Worm (Caenorhabditis elegans) whole organism, L1 larva: Measurements from ENCODE around the gene T03F7.7.
A peak's percentile ranks its signal among the peaks of the same experiment; 100 is the strongest.

Experiments
- F16B12.6 ChIP-seq: fragments of 150-350 bp; optimal IDR thresholded peaks from 2 replicates; lab custom pipeline; 2014; ENCODE audit warnings: missing biosample characterization, missing genetic modification characterization
- Y116A8C.19 ChIP-seq: sonication (generic microtip); optimal IDR thresholded peaks from 2 replicates; lab custom pipeline; 2016; ENCODE audit warnings: missing compliant biosample characterization, missing genetic modification characterization, borderline replicate concordance
- aha-1 ChIP-seq: fragments of 150-350 bp; optimal IDR thresholded peaks from 2 replicates; lab custom pipeline; 2014; ENCODE audit warnings: missing biosample characterization, missing genetic modification characterization
- aly-2 ChIP-seq: fragments of 150-350 bp; optimal IDR thresholded peaks from 2 replicates; lab custom pipeline; 2014; ENCODE audit warnings: missing biosample characterization, missing genetic modification characterization
- blmp-1 ChIP-seq: fragments of 150-350 bp; optimal IDR thresholded peaks from 2 replicates; lab custom pipeline; 2014; ENCODE audit warnings: missing biosample characterization, missing genetic modification characterization
- ceh-63 ChIP-seq: fragments of 200-800 bp; sonication (Bioruptor generic); optimal IDR thresholded peaks from 2 replicates; lab custom pipeline; 2018; ENCODE audit warnings: mild to moderate bottlenecking, missing genetic modification characterization, missing compliant biosample characterization
- ceh-82 ChIP-seq, 3 experiments: fragments of 150-350 bp in 1 of 3; sonication (generic microtip) in 2 of 3; optimal IDR thresholded peaks; 2 replicates each; lab custom pipeline; 2014 to 2017; ENCODE audit warnings: missing biosample characterization in 3 of 3, missing genetic modification characterization in 3 of 3
- ceh-88 ChIP-seq: fragments of 200-800 bp; sonication (Bioruptor generic); IDR thresholded peaks from 2 replicates; pipeline ENCODE4 v1.3.6; 2022; ENCODE audit warnings: missing genetic modification characterization, missing compliant biosample characterization
- ces-1 ChIP-seq: fragments of 150-350 bp; optimal IDR thresholded peaks from 2 replicates; lab custom pipeline; 2014; ENCODE audit warnings: missing biosample characterization, missing genetic modification reagents, missing genetic modification characterization
- efl-1 ChIP-seq, 4 experiments: fragments of 150-350 bp; optimal IDR thresholded peaks in 3 of 4; peaks in 1 of 4; 1 replicate in 1 of 4; 2 replicates in 3 of 4; lab custom pipeline; 2014; ENCODE audit warnings: missing biosample characterization in 2 of 4, missing genetic modification characterization in 2 of 4, missing genetic modification reagents in 2 of 4
- egl-13 ChIP-seq: sonication (generic microtip); optimal IDR thresholded peaks from 2 replicates; lab custom pipeline; 2016; ENCODE audit warnings: missing genotype, missing genetic modification reagents, missing genetic modification characterization, missing compliant biosample characterization
- egl-27 ChIP-seq, 2 experiments: fragments of 150-350 bp in 1 of 2; sonication (generic microtip); optimal IDR thresholded peaks; 3 replicates each; lab custom pipeline; 2017 to 2018; ENCODE audit warnings: missing biosample characterization in 2 of 2, missing genetic modification characterization in 2 of 2, missing genetic modification reagents in 2 of 2
- elt-2 ChIP-seq: sonication (generic microtip); optimal IDR thresholded peaks from 2 replicates; lab custom pipeline; 2016; ENCODE audit warnings: missing genetic modification characterization, mild to moderate bottlenecking, inconsistent platforms, missing compliant biosample characterization, missing genetic modification reagents
- elt-3 ChIP-seq, 6 experiments: fragments of 150-350 bp in 1 of 6; sonication (generic microtip); optimal IDR thresholded peaks; 2 replicates each; lab custom pipeline; 2017 to 2018; ENCODE audit warnings: missing biosample characterization in 6 of 6, missing genetic modification characterization in 6 of 6, inconsistent platforms in 1 of 6
- fkh-4 ChIP-seq: sonication (generic microtip); optimal IDR thresholded peaks from 2 replicates; lab custom pipeline; 2016; ENCODE audit warnings: missing compliant biosample characterization, missing genetic modification characterization, borderline replicate concordance
- fkh-8 ChIP-seq: sonication (generic microtip); optimal IDR thresholded peaks from 2 replicates; lab custom pipeline; 2016; ENCODE audit warnings: mild to moderate bottlenecking, missing genetic modification characterization, missing compliant biosample characterization
- fos-1 ChIP-seq: fragments of 150-350 bp; optimal IDR thresholded peaks from 2 replicates; lab custom pipeline; 2014; ENCODE audit warnings: missing biosample characterization, missing genetic modification characterization
- grh-1 ChIP-seq: fragments of 200-800 bp; sonication (Bioruptor generic); IDR thresholded peaks from 2 replicates; pipeline ENCODE4 v1.3.6; 2022; ENCODE audit warnings: missing genetic modification reagents, missing genetic modification characterization, missing compliant biosample characterization
- hlh-17 ChIP-seq: fragments of 200-800 bp; sonication (Bioruptor generic); optimal IDR thresholded peaks from 2 replicates; lab custom pipeline; 2018; ENCODE audit warnings: missing genetic modification characterization, mild to moderate bottlenecking, missing compliant biosample characterization, moderate library complexity, borderline replicate concordance
- hlh-4 ChIP-seq: sonication (generic microtip); optimal IDR thresholded peaks from 2 replicates; lab custom pipeline; 2016; ENCODE audit warnings: mild to moderate bottlenecking, missing genetic modification characterization, missing compliant biosample characterization
- lin-13 ChIP-seq: fragments of 150-350 bp; optimal IDR thresholded peaks from 2 replicates; lab custom pipeline; 2014; ENCODE audit warnings: missing biosample characterization, missing genetic modification reagents, missing genetic modification characterization
- lin-14 ChIP-seq: fragments of 200-800 bp; sonication (Bioruptor generic); optimal IDR thresholded peaks from 2 replicates; lab custom pipeline; 2018; ENCODE audit warnings: mild to moderate bottlenecking, missing genetic modification characterization, moderate library complexity, missing compliant biosample characterization
- lin-15B ChIP-seq: fragments of 150-350 bp; sonication (generic microtip); optimal IDR thresholded peaks from 3 replicates; lab custom pipeline; 2014; ENCODE audit warnings: missing biosample characterization, missing genetic modification characterization
- lin-39 ChIP-seq: fragments of 150-350 bp; optimal IDR thresholded peaks from 2 replicates; lab custom pipeline; 2014; ENCODE audit warnings: missing biosample characterization, missing genetic modification reagents, missing genetic modification characterization
- lir-3 ChIP-seq: sonication (generic microtip); optimal IDR thresholded peaks from 2 replicates; lab custom pipeline; 2016; ENCODE audit warnings: mild to moderate bottlenecking, missing genetic modification characterization, moderate library complexity, missing compliant biosample characterization; ENCODE audit not compliant: poor library complexity
- mdl-1 ChIP-seq, 2 experiments: fragments of 150-350 bp; optimal IDR thresholded peaks; 2 replicates each; lab custom pipeline; 2014 to 2017; ENCODE audit warnings: missing biosample characterization in 2 of 2, missing genetic modification characterization in 2 of 2, inconsistent platforms in 1 of 2
- mep-1 ChIP-seq: fragments of 150-350 bp; optimal IDR thresholded peaks from 2 replicates; lab custom pipeline; 2014; ENCODE audit warnings: missing biosample characterization, missing genetic modification characterization
- nhr-237 ChIP-seq: fragments of 150-350 bp; optimal IDR thresholded peaks from 2 replicates; lab custom pipeline; 2014; ENCODE audit warnings: missing biosample characterization, missing genetic modification characterization
- nhr-28 ChIP-seq: fragments of 150-350 bp; optimal IDR thresholded peaks from 2 replicates; lab custom pipeline; 2014; ENCODE audit warnings: missing biosample characterization, missing genetic modification characterization
- nhr-47 ChIP-seq: sonication (generic microtip); optimal IDR thresholded peaks from 2 replicates; lab custom pipeline; 2016; ENCODE audit warnings: mild to moderate bottlenecking, missing genetic modification characterization, moderate library complexity, missing compliant biosample characterization
- nhr-77 ChIP-seq: fragments of 150-350 bp; optimal IDR thresholded peaks from 2 replicates; lab custom pipeline; 2014; ENCODE audit warnings: missing biosample characterization, missing genetic modification characterization
- nhr-84 ChIP-seq: sonication (generic microtip); optimal IDR thresholded peaks from 2 replicates; lab custom pipeline; 2017; ENCODE audit warnings: missing biosample characterization, missing genetic modification characterization
- nhr-85 ChIP-seq: sonication (generic microtip); peaks from one replicate; lab custom pipeline; 2016; ENCODE audit warnings: missing genetic modification characterization, inconsistent platforms, missing compliant biosample characterization
- nhr-90 ChIP-seq: sonication (generic microtip); optimal IDR thresholded peaks from 2 replicates; lab custom pipeline; 2016; ENCODE audit warnings: mild to moderate bottlenecking, missing genetic modification characterization, missing compliant biosample characterization; ENCODE audit not compliant: poor library complexity
- pqm-1 ChIP-seq: sonication (generic microtip); optimal IDR thresholded peaks from 3 replicates; lab custom pipeline; 2017; ENCODE audit warnings: missing biosample characterization, missing genetic modification characterization
- rnt-1 ChIP-seq: sonication (generic microtip); optimal IDR thresholded peaks from 2 replicates; lab custom pipeline; 2016; ENCODE audit warnings: mild to moderate bottlenecking, missing genetic modification characterization, moderate library complexity, missing compliant biosample characterization
- skn-1 ChIP-seq: fragments of 150-350 bp; optimal IDR thresholded peaks from 2 replicates; lab custom pipeline; 2014; ENCODE audit warnings: missing biosample characterization, missing genetic modification characterization
- snu-23 ChIP-seq: sonication (generic microtip); optimal IDR thresholded peaks from 2 replicates; lab custom pipeline; 2016; ENCODE audit warnings: missing genetic modification characterization, missing compliant biosample characterization
- sox-4 ChIP-seq: sonication (generic microtip); optimal IDR thresholded peaks from 2 replicates; lab custom pipeline; 2016; ENCODE audit warnings: missing genetic modification characterization, missing compliant biosample characterization
- sptf-1 ChIP-seq: fragments of 150-350 bp; optimal IDR thresholded peaks from 2 replicates; lab custom pipeline; 2014; ENCODE audit warnings: missing biosample characterization, missing genetic modification characterization
- swsn-7 ChIP-seq: sonication (generic microtip); optimal IDR thresholded peaks from 2 replicates; lab custom pipeline; 2016; ENCODE audit warnings: missing genetic modification characterization, missing compliant biosample characterization
- tbx-2 ChIP-seq: sonication (generic microtip); optimal IDR thresholded peaks from 2 replicates; lab custom pipeline; 2016; ENCODE audit warnings: missing genetic modification characterization, missing compliant biosample characterization
- unc-130 ChIP-seq: fragments of 150-350 bp; optimal IDR thresholded peaks from 2 replicates; lab custom pipeline; 2017; ENCODE audit warnings: missing biosample characterization, missing genetic modification characterization, inconsistent platforms
- unc-98 ChIP-seq: fragments of 200-800 bp; sonication (Bioruptor generic); IDR thresholded peaks from 2 replicates; pipeline ENCODE4 v1.3.6; 2022; ENCODE audit warnings: missing genetic modification characterization, missing compliant biosample characterization
- vab-15 ChIP-seq: sonication (generic microtip); optimal IDR thresholded peaks from 2 replicates; lab custom pipeline; 2017; ENCODE audit warnings: missing genotype, mild to moderate bottlenecking, missing genetic modification characterization, missing compliant biosample characterization
- xbp-1 ChIP-seq: sonication (generic microtip); optimal IDR thresholded peaks from 2 replicates; lab custom pipeline; 2016; ENCODE audit warnings: missing genetic modification characterization, missing compliant biosample characterization
- ztf-4 ChIP-seq: fragments of 150-350 bp; optimal IDR thresholded peaks from 2 replicates; lab custom pipeline; 2014; ENCODE audit warnings: missing biosample characterization, missing genetic modification characterization

The T03F7.7 gene

ce11 chrV:11312904-11313303 lies 1.7 kb downstream of the T03F7.7 start:
- TF ChIP-seq hlh-17 (no peak), ceh-82 (tag; optimal IDR thresholded peaks at IDR 0.05; lab: Kevin White, UChicago) (no peak), lir-3 (no peak), elt-2 (tag; lab: Kevin White, UChicago) (no peak), hlh-4 (tag; lab: Kevin White, UChicago) (no peak), sptf-1 (tag; lab: Kevin White, UChicago) (no peak), fkh-8 (tag; lab: Kevin White, UChicago) (no peak), sox-4 (no peak), nhr-85 (tag; lab: Kevin White, UChicago) (peak; percentile 19), lin-14 (GFP tag; lab: Kevin White, UChicago) (peak; percentile 16), grh-1 (GFP tag; lab: Robert Waterston, UW) (peak; percentile 53; the same call in 1 of the 2 replicates), F16B12.6 (tag; lab: Kevin White, UChicago) (no peak)

DNA sequence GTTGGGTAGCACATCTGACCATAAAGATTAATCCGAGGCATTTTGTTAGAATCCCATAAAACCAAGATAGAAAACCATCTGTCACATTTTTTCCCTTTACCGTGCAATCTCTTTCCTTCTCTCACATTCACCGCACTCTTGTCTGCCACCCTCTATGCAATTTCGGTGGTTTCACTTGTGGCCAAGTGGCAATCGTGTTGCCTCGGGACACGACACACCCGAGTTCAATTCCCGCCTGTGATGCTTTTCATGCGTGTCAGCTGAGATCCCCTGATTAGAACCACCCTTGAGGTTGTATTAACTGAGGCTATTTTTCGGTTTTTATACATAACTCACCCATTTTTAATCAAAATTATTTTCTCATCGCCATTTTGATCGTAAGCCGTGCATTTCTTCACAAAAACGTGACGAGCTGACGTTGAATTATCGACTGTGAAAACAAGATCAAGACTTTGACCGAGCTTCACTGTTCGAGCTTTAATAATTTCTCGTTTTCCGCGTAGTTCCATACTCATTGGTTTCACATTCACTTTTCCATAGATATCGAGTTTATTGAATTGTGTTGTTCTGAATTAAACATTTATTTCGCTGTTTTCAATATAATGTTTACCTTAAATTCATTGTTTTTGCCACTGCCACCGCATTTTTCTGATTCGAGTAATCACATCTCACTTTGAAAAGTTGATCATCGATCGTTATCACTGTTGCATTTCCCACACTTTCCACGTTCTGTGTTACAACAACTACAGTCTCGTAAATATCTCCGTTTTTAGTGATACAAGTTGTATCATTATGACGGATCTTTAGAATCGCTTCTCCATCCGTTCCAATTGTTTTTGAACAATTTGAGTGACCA lies 3.0 kb downstream of the T03F7.7 start:
- TF ChIP-seq aly-2 (tag; lab: Kevin White, UChicago) (peak; percentile 25), nhr-237 (tag; lab: Kevin White, UChicago) (no peak), nhr-77 (tag; lab: Kevin White, UChicago) (peak; percentile 74), pqm-1 (tag; lab: Kevin White, UChicago) (no peak), Y116A8C.19 (tag; lab: Kevin White, UChicago) (no peak), efl-1 (optimal IDR thresholded peaks at IDR 0.05; lab: Kevin White, UChicago) (peak; percentile 50 to 63), efl-1 (GFP tag; optimal IDR thresholded peaks at IDR 0.05 in 1 of 2; lab: Kevin White, UChicago) (peak; percentile 41 to 94), snu-23 (GFP tag; lab: Kevin White, UChicago) (peak; percentile 70), nhr-90 (tag; lab: Kevin White, UChicago) (peak; percentile 84), elt-3 (tag; optimal IDR thresholded peaks at IDR 0.05; lab: Kevin White, UChicago) (peak in 2 of 6 experiments; percentile 77 to 82), nhr-47 (peak; percentile 75), aha-1 (tag; lab: Kevin White, UChicago) (no peak), ceh-88 (no peak), ces-1 (no peak), mep-1 (tag; lab: Kevin White, UChicago) (peak; percentile 82), hlh-17 (no peak), unc-98 (GFP tag; lab: Robert Waterston, UW) (no peak), nhr-28 (tag; lab: Kevin White, UChicago) (no peak), lin-14 (GFP tag; lab: Kevin White, UChicago) (peak; percentile 68), mdl-1 (tag; optimal IDR thresholded peaks at IDR 0.05; lab: Kevin White, UChicago) (peak in 1 of 2 experiments; percentile 85), fos-1 (peak; percentile 60), lin-39 (peak; percentile 32), fkh-4 (tag; lab: Kevin White, UChicago) (no peak), lin-13 (GFP tag; lab: Kevin White, UChicago) (peak; percentile 59), nhr-84 (tag; lab: Kevin White, UChicago) (no peak), swsn-7 (tag; lab: Kevin White, UChicago) (peak; percentile 69), unc-130 (tag; lab: Kevin White, UChicago) (peak; percentile 56), tbx-2 (tag; lab: Kevin White, UChicago) (peak; percentile 64), fkh-8 (tag; lab: Kevin White, UChicago) (no peak), ceh-63 (no peak), sptf-1 (tag; lab: Kevin White, UChicago) (no peak), skn-1 (tag; lab: Kevin White, UChicago) (peak; percentile 66), egl-27 (tag; optimal IDR thresholded peaks at IDR 0.05; lab: Kevin White, UChicago) (no peak), hlh-4 (tag; lab: Kevin White, UChicago) (no peak), blmp-1 (tag; lab: Kevin White, UChicago) (peak; percentile 67), ceh-82 (tag; optimal IDR thresholded peaks at IDR 0.05; lab: Kevin White, UChicago) (peak; percentile 75 to 86 (median 79)), nhr-85 (tag; lab: Kevin White, UChicago) (peak; percentile 81), vab-15 (tag; lab: Kevin White, UChicago) (peak; percentile 70), rnt-1 (tag; lab: Kevin White, UChicago) (peak; percentile 82), egl-13 (tag; lab: Kevin White, UChicago) (peak; percentile 9), xbp-1 (tag; lab: Kevin White, UChicago) (peak; percentile 66), ztf-4 (tag; lab: Kevin White, UChicago) (peak; percentile 8), grh-1 (GFP tag; lab: Robert Waterston, UW) (peak; percentile 65), lin-15B (tag; lab: Kevin White, UChicago) (no peak)
